Fruit fly (Drosophila melanogaster): ENCODE measurements around the gene Fpgs2.

The Fpgs2 gene

dm6 chr2L:3888754-3889603 lies 25.1 kb downstream of the Fpgs2 start (continued):
- no peak for TF ChIP-seq abd-A (tag; optimal IDR thresholded peaks at IDR 0.05)
- peak; percentile 67 for TF ChIP-seq Usf (GFP tag; optimal IDR thresholded peaks at IDR 0.05)
- TF ChIP-seq sob (GFP tag; IDR thresholded peaks at IDR 0.05), result peak; percentile 52
- peak; percentile 31 for TF ChIP-seq jing (GFP tag; optimal IDR thresholded peaks at IDR 0.05)
- peak; percentile 73 for TF ChIP-seq CG12391 (tag; optimal IDR thresholded peaks at IDR 0.05)
- TF ChIP-seq tap (tag; optimal IDR thresholded peaks at IDR 0.05), result peak; percentile 13
- peak; percentile 79 for TF ChIP-seq Ssrp (tag; optimal IDR thresholded peaks at IDR 0.05)
- TF ChIP-seq CG6854 (GFP tag; optimal IDR thresholded peaks at IDR 0.05), result peak; percentile 0
- TF ChIP-seq gsb-n (tag; optimal IDR thresholded peaks at IDR 0.05), result peak; percentile 20
- peak; percentile 35; the same call in 1 of the 2 replicates for TF ChIP-seq sisA (GFP tag; IDR thresholded peaks at IDR 0.05)
- peak; percentile 32 for TF ChIP-seq CG3281 (GFP tag; optimal IDR thresholded peaks at IDR 0.05)
- TF ChIP-seq nau (GFP tag; optimal IDR thresholded peaks at IDR 0.05), result no peak
- peak; percentile 48 for TF ChIP-seq fd96Cb (tag; optimal IDR thresholded peaks at IDR 0.05)
- no peak for TF ChIP-seq gsb (GFP tag; IDR thresholded peaks at IDR 0.05)
- TF ChIP-seq oc (tag; optimal IDR thresholded peaks at IDR 0.05), result peak; percentile 46
- no peak for TF ChIP-seq B-H1 (GFP tag; IDR thresholded peaks at IDR 0.05)
- TF ChIP-seq CG31441 (GFP tag; IDR thresholded peaks at IDR 0.05), result peak; percentile 60; the same call in 1 of the 2 replicates
- no peak for TF ChIP-seq CG3995 (GFP tag; optimal IDR thresholded peaks at IDR 0.05)
- TF ChIP-seq cg (GFP tag; optimal IDR thresholded peaks at IDR 0.05), result no peak
- TF ChIP-seq HLH3B (GFP tag; IDR thresholded peaks at IDR 0.05), result 0 out of 2 replicates have a peak, but pooled peaks have one; percentile 20
- TF ChIP-seq kni (GFP tag; optimal IDR thresholded peaks at IDR 0.05), result peak; percentile 89
- TF ChIP-seq CG42726 (GFP tag; IDR thresholded peaks at IDR 0.05; ENCODE audit: partially characterized antibody), result no peak
- TF ChIP-seq CG31224 (GFP tag; IDR thresholded peaks at IDR 0.05), result no peak
- no peak for TF ChIP-seq CG7987 (GFP tag; optimal IDR thresholded peaks at IDR 0.05)
- TF ChIP-seq cad (GFP tag; optimal IDR thresholded peaks at IDR 0.05), result no peak
- TF ChIP-seq al (GFP tag; IDR thresholded peaks at IDR 0.05), result peak; percentile 28; the same call in 1 of the 2 replicates
- TF ChIP-seq CG7928 (GFP tag; optimal IDR thresholded peaks at IDR 0.05), result no peak
- TF ChIP-seq H15 (GFP tag; IDR thresholded peaks at IDR 0.05), result 0 out of 3 replicates have a peak, but pooled peaks have one; percentile 19
- TF ChIP-seq CG17385 (GFP tag; optimal IDR thresholded peaks at IDR 0.05), result peak; percentile 58
- TF ChIP-seq eyg (GFP tag; optimal IDR thresholded peaks at IDR 0.05), result no peak
- TF ChIP-seq CG6689 (GFP tag; IDR thresholded peaks at IDR 0.05), result peak; percentile 47
- TF ChIP-seq lilli (GFP tag; optimal IDR thresholded peaks at IDR 0.05), result peak; percentile 4
- TF ChIP-seq ewg (GFP tag; optimal IDR thresholded peaks at IDR 0.05), result peak; percentile 47
- TF ChIP-seq ham (GFP tag; IDR thresholded peaks at IDR 0.05), result no peak
- peak; percentile 50; the same call in 1 of the 2 replicates for TF ChIP-seq ssp (GFP tag; IDR thresholded peaks at IDR 0.05)
- TF ChIP-seq pan (optimal IDR thresholded peaks at IDR 0.05), result no peak
- peak in 1 of 2 experiments; percentile 42 for TF ChIP-seq pan (GFP tag; optimal IDR thresholded peaks at IDR 0.05 in 1 of 2, IDR thresholded peaks at IDR 0.05 in 1 of 2)
- peak; percentile 43 for TF ChIP-seq Abd-B (GFP tag; optimal IDR thresholded peaks at IDR 0.05)
- TF ChIP-seq CG6791 (GFP tag; IDR thresholded peaks at IDR 0.05; ENCODE audit: partially characterized antibody), result no peak
- TF ChIP-seq CG15073 (GFP tag; optimal IDR thresholded peaks at IDR 0.05), result no peak
- peak; percentile 55; the same call in 2 of the 3 replicates for TF ChIP-seq CG11560 (tag; IDR thresholded peaks at IDR 0.05)
- TF ChIP-seq bowl (GFP tag; IDR thresholded peaks at IDR 0.05), result no peak
- TF ChIP-seq crp (GFP tag; optimal IDR thresholded peaks at IDR 0.05), result peak in 1 of 2 experiments; percentile 26
- TF ChIP-seq esg (GFP tag; conservative IDR thresholded peaks at IDR 0.05), result peak; percentile 60
- no peak for TF ChIP-seq pzg (GFP tag; optimal IDR thresholded peaks at IDR 0.05)
- TF ChIP-seq CG7556 (GFP tag; optimal IDR thresholded peaks at IDR 0.05), result peak; percentile 56
- no peak for TF ChIP-seq Dip3 (GFP tag; optimal IDR thresholded peaks at IDR 0.05)
- TF ChIP-seq CG17186 (GFP tag; optimal IDR thresholded peaks at IDR 0.05), result no peak
- TF ChIP-seq CG1233 (GFP tag; optimal IDR thresholded peaks at IDR 0.05), result no peak

All from whole organism, embryonic.